Worm (Caenorhabditis elegans): ENCODE measurements around the gene T10D4.14.

ce11 chrII:3111147-3111546 is 40.4 kb downstream of the T10D4.14 start, which contains the start of gene Y25C1A.13:
- TF ChIP-seq W03F9.2 (tag; optimal IDR thresholded peaks at IDR 0.05) (no peak), him-1 (tag; optimal IDR thresholded peaks at IDR 0.05) (no peak), dao-5 (tag; optimal IDR thresholded peaks at IDR 0.05) (no peak)
